Fruit fly (Drosophila melanogaster) whole organism, embryonic: ENCODE results near the gene mbt.

Experiments
- Aef1 ChIP-seq: fragments of 200-800 bp; sonication (Bioruptor generic); IDR thresholded peaks from 3 replicates; pipeline ENCODE4 v1.3.6; 2022; ENCODE audit warnings: missing biosample characterization, missing genetic modification characterization
- Atf-2 ChIP-seq: fragments of 200-800 bp; sonication (Bioruptor generic); optimal IDR thresholded peaks from 2 replicates; lab custom pipeline; 2016; ENCODE audit warnings: missing biosample characterization, missing genetic modification characterization
- Blimp-1 ChIP-seq: fragments of 200-800 bp; sonication (Bioruptor generic); optimal IDR thresholded peaks from 3 replicates; lab custom pipeline; 2018; ENCODE audit warnings: missing biosample characterization, missing genetic modification characterization, mild to moderate bottlenecking, moderate library complexity, missing genetic modification reagents
- CG10565 ChIP-seq: fragments of 200-800 bp; sonication (Bioruptor generic); optimal IDR thresholded peaks from 3 replicates; lab custom pipeline; 2016; ENCODE audit warnings: missing biosample characterization, mild to moderate bottlenecking, missing genetic modification characterization
- CG11093 ChIP-seq: fragments of 200-800 bp; sonication (Bioruptor generic); IDR thresholded peaks from 3 replicates; pipeline ENCODE4 v1.3.6; 2022; ENCODE audit warnings: missing biosample characterization, missing genetic modification characterization
- CG13287 ChIP-seq: fragments of 200-800 bp; sonication (Bioruptor generic); IDR thresholded peaks from 2 replicates; pipeline ENCODE4 v1.3.6; 2022; ENCODE audit warnings: missing biosample characterization, missing genetic modification characterization; ENCODE audit not compliant: partially characterized antibody
- CG14014 ChIP-seq: fragments of 200-800 bp; sonication (Bioruptor generic); IDR thresholded peaks from 2 replicates; pipeline ENCODE4 v1.3.6; 2022; ENCODE audit warnings: missing biosample characterization, missing genetic modification characterization
- CG14667 ChIP-seq: fragments of 200-800 bp; sonication (Bioruptor generic); IDR thresholded peaks from 2 replicates; pipeline ENCODE4 v1.3.6; 2022; ENCODE audit warnings: missing biosample characterization, missing genetic modification characterization
- CG14860 ChIP-seq: fragments of 200-800 bp; sonication (Bioruptor generic); IDR thresholded peaks from 3 replicates; pipeline ENCODE4 v1.3.6; 2022; ENCODE audit warnings: missing biosample characterization, missing genetic modification characterization; ENCODE audit not compliant: partially characterized antibody
- CG1602 ChIP-seq: fragments of 200-800 bp; sonication (Bioruptor generic); optimal IDR thresholded peaks from 3 replicates; lab custom pipeline; 2016; ENCODE audit warnings: missing biosample characterization, missing genetic modification characterization
- CG16779 ChIP-seq: fragments of 200-800 bp; sonication (Bioruptor generic); IDR thresholded peaks from 2 replicates; pipeline ENCODE4 v1.3.6; 2022; ENCODE audit warnings: missing biosample characterization, missing genetic modification characterization
- CG16815 ChIP-seq: fragments of 200-800 bp; sonication (Bioruptor generic); optimal IDR thresholded peaks from 3 replicates; lab custom pipeline; 2017; ENCODE audit warnings: missing biosample characterization, mild to moderate bottlenecking, missing genetic modification characterization
- CG17802 ChIP-seq: fragments of 200-800 bp; sonication (Bioruptor generic); optimal IDR thresholded peaks from 2 replicates; lab custom pipeline; 2018; ENCODE audit warnings: missing biosample characterization, mild to moderate bottlenecking, missing genetic modification characterization, moderate library complexity
- CG17912 ChIP-seq: fragments of 200-800 bp; sonication (Bioruptor generic); optimal IDR thresholded peaks from 2 replicates; lab custom pipeline; 2018; ENCODE audit warnings: missing biosample characterization, mild to moderate bottlenecking, missing genetic modification characterization
- CG2129 ChIP-seq: fragments of 200-800 bp; sonication (Bioruptor generic); IDR thresholded peaks from 2 replicates; pipeline ENCODE4 v1.3.6; 2022; ENCODE audit warnings: missing biosample characterization, missing genetic modification characterization; ENCODE audit not compliant: partially characterized antibody
- CG2202 ChIP-seq: fragments of 200-800 bp; sonication (Bioruptor generic); optimal IDR thresholded peaks from 2 replicates; lab custom pipeline; 2018; ENCODE audit warnings: missing biosample characterization, mild to moderate bottlenecking, missing genetic modification characterization
- CG3281 ChIP-seq: fragments of 200-800 bp; sonication (Bioruptor generic); optimal IDR thresholded peaks from 3 replicates; lab custom pipeline; 2017; ENCODE audit warnings: missing biosample characterization, mild to moderate bottlenecking, missing genetic modification characterization
- CG33213 ChIP-seq: fragments of 200-800 bp; sonication (Bioruptor generic); optimal IDR thresholded peaks from 3 replicates; lab custom pipeline; 2016; ENCODE audit warnings: missing biosample characterization, missing genetic modification characterization
- CG3838 ChIP-seq: fragments of 200-800 bp; sonication (Bioruptor generic); optimal IDR thresholded peaks from 3 replicates; lab custom pipeline; 2016; ENCODE audit warnings: missing biosample characterization, missing genetic modification characterization
- CG3995 ChIP-seq: fragments of 200-800 bp; sonication (Bioruptor generic); optimal IDR thresholded peaks from 3 replicates; lab custom pipeline; 2016; ENCODE audit warnings: missing biosample characterization, missing genetic modification characterization
- CG6854 ChIP-seq: fragments of 200-800 bp; sonication (Bioruptor generic); optimal IDR thresholded peaks from 3 replicates; lab custom pipeline; 2017; ENCODE audit warnings: missing biosample characterization, mild to moderate bottlenecking, missing genetic modification characterization
- CG7745 ChIP-seq: fragments of 200-800 bp; sonication (Bioruptor generic); optimal IDR thresholded peaks from 2 replicates; lab custom pipeline; 2018; ENCODE audit warnings: missing biosample characterization, mild to moderate bottlenecking, missing genetic modification characterization, moderate library complexity
- CG7928 ChIP-seq: fragments of 200-800 bp; sonication (Bioruptor generic); optimal IDR thresholded peaks from 2 replicates; lab custom pipeline; 2017; ENCODE audit warnings: missing biosample characterization, mild to moderate bottlenecking, missing genetic modification characterization
- CG7963 ChIP-seq: fragments of 200-800 bp; sonication (Bioruptor generic); IDR thresholded peaks from 3 replicates; pipeline ENCODE4 v1.3.6; 2022; ENCODE audit warnings: missing biosample characterization, missing genetic modification characterization; ENCODE audit not compliant: partially characterized antibody
- CG8290 ChIP-seq, 3 experiments: fragments of 200-800 bp; sonication (Bioruptor generic); optimal IDR thresholded peaks; 2 replicates each; lab custom pipeline; 2016 to 2019; ENCODE audit warnings: missing biosample characterization in 3 of 3, missing genetic modification characterization in 3 of 3, mild to moderate bottlenecking in 2 of 3, moderate library complexity in 1 of 3
- CG8478 ChIP-seq: fragments of >200 bp; optimal IDR thresholded peaks from 2 replicates; lab custom pipeline; 2018
- CG9797 ChIP-seq: fragments of 200-800 bp; sonication (Bioruptor generic); optimal IDR thresholded peaks from 3 replicates; lab custom pipeline; 2018; ENCODE audit warnings: missing biosample characterization, mild to moderate bottlenecking, missing genetic modification characterization
- CkIIα-i1 ChIP-seq: fragments of 200-800 bp; sonication (Bioruptor generic); IDR thresholded peaks from 2 replicates; pipeline ENCODE4 v1.3.6; 2022; ENCODE audit warnings: missing biosample characterization, missing genetic modification characterization
- D19B ChIP-seq: fragments of 200-800 bp; sonication (Bioruptor generic); optimal IDR thresholded peaks from 2 replicates; lab custom pipeline; 2017; ENCODE audit warnings: missing biosample characterization, mild to moderate bottlenecking, missing genetic modification characterization
- Dad ChIP-seq: fragments of 200-800 bp; sonication (Bioruptor generic); optimal IDR thresholded peaks from 3 replicates; lab custom pipeline; 2016; ENCODE audit warnings: missing biosample characterization, missing genetic modification characterization
- E2f1 ChIP-seq: fragments of 200-800 bp; sonication (Bioruptor generic); IDR thresholded peaks from 2 replicates; pipeline ENCODE4 v1.3.6; 2022; ENCODE audit warnings: missing biosample characterization, missing genetic modification characterization
- Ets65A ChIP-seq: fragments of 200-800 bp; sonication (Bioruptor generic); peaks from one replicate; lab custom pipeline; 2016; ENCODE audit warnings: missing biosample characterization, missing genetic modification characterization
- HLHmδ ChIP-seq: fragments of 200-800 bp; sonication (Bioruptor generic); optimal IDR thresholded peaks from 2 replicates; lab custom pipeline; 2018; ENCODE audit warnings: missing biosample characterization, mild to moderate bottlenecking, missing genetic modification characterization, moderate library complexity
- NK7.1 ChIP-seq: fragments of 200-800 bp; sonication (Bioruptor generic); optimal IDR thresholded peaks from 3 replicates; lab custom pipeline; 2016; ENCODE audit warnings: missing biosample characterization, missing genetic modification characterization
- Nf-YB ChIP-seq: fragments of 200-800 bp; sonication (Bioruptor generic); optimal IDR thresholded peaks from 3 replicates; lab custom pipeline; 2019; ENCODE audit warnings: missing biosample characterization, mild to moderate bottlenecking, missing genetic modification characterization, moderate library complexity
- Sin3A ChIP-seq: fragments of >200 bp; optimal IDR thresholded peaks from 2 replicates; lab custom pipeline; 2018
- Taf1 ChIP-seq: fragments of 200-800 bp; sonication (Bioruptor generic); IDR thresholded peaks from 2 replicates; pipeline ENCODE4 v1.3.6; 2022; ENCODE audit warnings: missing biosample characterization, missing genetic modification characterization
- abd-A ChIP-seq: fragments of 200-800 bp; sonication (Bioruptor generic); optimal IDR thresholded peaks from 3 replicates; lab custom pipeline; 2019; ENCODE audit warnings: missing biosample characterization, mild to moderate bottlenecking, missing genetic modification characterization, moderate library complexity
- ac ChIP-seq: fragments of 200-800 bp; sonication (Bioruptor generic); optimal IDR thresholded peaks from 3 replicates; lab custom pipeline; 2017; ENCODE audit warnings: missing biosample characterization, mild to moderate bottlenecking, missing genetic modification characterization
- bab2 ChIP-seq: fragments of 200-800 bp; sonication (Bioruptor generic); optimal IDR thresholded peaks from 2 replicates; lab custom pipeline; 2016; ENCODE audit warnings: missing biosample characterization, missing genetic modification characterization
- bigmax ChIP-seq: fragments of 200-800 bp; sonication (Bioruptor generic); optimal IDR thresholded peaks from 2 replicates; lab custom pipeline; 2018; ENCODE audit warnings: missing biosample characterization, mild to moderate bottlenecking, missing genetic modification characterization
- btn ChIP-seq: fragments of 200-800 bp; sonication (Bioruptor generic); optimal IDR thresholded peaks from 2 replicates; lab custom pipeline; 2016; ENCODE audit warnings: missing biosample characterization, missing genetic modification characterization
- fd64A ChIP-seq: fragments of 200-800 bp; sonication (Bioruptor generic); optimal IDR thresholded peaks from 3 replicates; lab custom pipeline; 2018; ENCODE audit warnings: missing biosample characterization, mild to moderate bottlenecking, missing genetic modification characterization
- grn ChIP-seq: fragments of 200-800 bp; sonication (Bioruptor generic); optimal IDR thresholded peaks from 3 replicates; lab custom pipeline; 2017; ENCODE audit warnings: missing biosample characterization, missing genetic modification characterization
- gt ChIP-seq: fragments of 200-800 bp; sonication (Bioruptor generic); IDR thresholded peaks from 2 replicates; pipeline ENCODE4 v1.3.6; 2022; ENCODE audit warnings: missing biosample characterization, missing genetic modification characterization
- her ChIP-seq: fragments of 200-800 bp; sonication (Bioruptor generic); optimal IDR thresholded peaks from 2 replicates; lab custom pipeline; 2016; ENCODE audit warnings: missing biosample characterization, missing genetic modification characterization
- hth ChIP-seq: fragments of >200 bp; optimal IDR thresholded peaks from 2 replicates; lab custom pipeline; 2017; ENCODE audit warnings: inconsistent platforms
- pan ChIP-seq, 4 experiments: fragments of >200 bp in 3 of 4; fragments of 200-800 bp in 1 of 4; sonication (Bioruptor generic) in 1 of 4; optimal IDR thresholded peaks in 3 of 4; IDR thresholded peaks in 1 of 4; 2 replicates each; pipeline versions ENCODE4 v1.3.6 to Lab custom; 2017 to 2022; ENCODE audit warnings: missing biosample characterization in 2 of 4, missing genetic modification characterization in 2 of 4, mixed read lengths in 1 of 4
- pfk ChIP-seq: fragments of 200-800 bp; sonication (Bioruptor generic); optimal IDR thresholded peaks from 2 replicates; lab custom pipeline; 2018; ENCODE audit warnings: missing biosample characterization, mild to moderate bottlenecking, missing genetic modification characterization, moderate library complexity
- run ChIP-seq: fragments of 200-800 bp; sonication (Bioruptor generic); optimal IDR thresholded peaks from 3 replicates; lab custom pipeline; 2018; ENCODE audit warnings: missing biosample characterization, mild to moderate bottlenecking, missing genetic modification characterization

The mbt gene

dm6 chrX:16587021-16587667 is 23.3 kb upstream of the mbt start, which contains the start of gene CanA-14F (continued):
- TF ChIP-seq CG7745 (tag; lab: Kevin White, UChicago) (no peak), ac (GFP tag; lab: Kevin White, UChicago) (no peak), CG3995 (GFP tag; lab: Kevin White, UChicago) (peak; percentile 65), bigmax (GFP tag; lab: Kevin White, UChicago) (no peak), CkIIα-i1 (GFP tag; lab: Robert Waterston, UW) (no peak), fd64A (GFP tag; lab: Kevin White, UChicago) (no peak), CG13287 (peak; percentile 58), btn (GFP tag; lab: Kevin White, UChicago) (no peak), CG8290 (GFP tag; optimal IDR thresholded peaks at IDR 0.05; lab: Kevin White, UChicago) (no peak), CG8290 (tag; optimal IDR thresholded peaks at IDR 0.05; lab: Kevin White, UChicago) (peak in 1 of 2 experiments; percentile 22), CG11093 (no peak), D19B (GFP tag; lab: Kevin White, UChicago) (no peak), HLHmδ (GFP tag; lab: Kevin White, UChicago) (no peak), CG7963 (0 out of 3 replicates have a peak, but pooled peaks have one; percentile 25), abd-A (tag; lab: Kevin White, UChicago) (no peak), NK7.1 (GFP tag; lab: Kevin White, UChicago) (no peak), hth (lab: Kevin White, UChicago) (no peak), CG1602 (GFP tag; lab: Kevin White, UChicago) (no peak), CG14860 (GFP tag; lab: Robert Waterston, UW) (peak; percentile 68), CG16815 (no peak), Dad (GFP tag; lab: Kevin White, UChicago) (no peak), Aef1 (GFP tag; lab: Robert Waterston, UW) (no peak), Ets65A (GFP tag; lab: Kevin White, UChicago) (peak; percentile 68), CG8478 (lab: Kevin White, UChicago) (no peak), run (tag; lab: Kevin White, UChicago) (no peak), Taf1 (no peak), her (GFP tag; lab: Kevin White, UChicago) (no peak), Nf-YB (no peak), CG17912 (GFP tag; lab: Kevin White, UChicago) (no peak), Blimp-1 (GFP tag; lab: Kevin White, UChicago) (no peak), CG14014 (no peak), CG2129 (no peak), Sin3A (no peak), gt (no peak), grn (GFP tag; lab: Kevin White, UChicago) (no peak), bab2 (GFP tag; lab: Kevin White, UChicago) (no peak), CG10565 (no peak), pfk (GFP tag; lab: Kevin White, UChicago) (no peak), CG16779 (GFP tag; lab: Robert Waterston, UW) (no peak), CG33213 (GFP tag; lab: Kevin White, UChicago) (no peak), CG7928 (GFP tag; lab: Kevin White, UChicago) (no peak), pan (optimal IDR thresholded peaks at IDR 0.05; lab: Kevin White, UChicago) (no peak), pan (GFP tag; optimal IDR thresholded peaks at IDR 0.05 in 1 of 2, IDR thresholded peaks at IDR 0.05 in 1 of 2) (no peak), CG9797 (peak; percentile 48), CG3838 (no peak), CG14667 (GFP tag; lab: Robert Waterston, UW) (no peak), Atf-2 (no peak), CG17802 (tag; lab: Kevin White, UChicago) (no peak), E2f1 (GFP tag; lab: Robert Waterston, UW) (no peak), CG3281 (no peak), CG2202 (tag; lab: Kevin White, UChicago) (no peak), CG6854 (GFP tag; lab: Kevin White, UChicago) (no peak)
